Fruit fly (Drosophila melanogaster) whole organism: ENCODE data around the gene CG3902.

Experiments used
- CG8478 ChIP-seq: fragments of >200 bp; optimal IDR thresholded peaks from 2 replicates; lab custom pipeline; 2018; ENCODE audit warnings: inconsistent platforms
- Dll ChIP-seq: fragments of >200 bp; optimal IDR thresholded peaks from 2 replicates; lab custom pipeline; 2017
- EcR ChIP-seq, 2 experiments: fragments of >200 bp; optimal IDR thresholded peaks; 2 replicates each; lab custom pipeline; 2017; ENCODE audit warnings: missing biosample characterization in 2 of 2, missing genetic modification characterization in 2 of 2, missing genetic modification reagents in 2 of 2
- pan ChIP-seq: fragments of >200 bp; optimal IDR thresholded peaks from 2 replicates; lab custom pipeline; 2017
- psq ChIP-seq: fragments of >200 bp; optimal IDR thresholded peaks from 2 replicates; lab custom pipeline; 2017
- usp ChIP-seq: fragments of >200 bp; optimal IDR thresholded peaks from 2 replicates; lab custom pipeline; 2017; ENCODE audit warnings: missing biosample characterization, missing genetic modification characterization, mixed read lengths

dm6 chr3L:18881613-18882012, 16.5 kb downstream of the CG3902 start:
- TF ChIP-seq EcR (GFP tag; optimal IDR thresholded peaks at IDR 0.05; lab: Kevin White, UChicago) (no peak), usp (GFP tag; lab: Kevin White, UChicago) (no peak), CG8478 (no peak), psq (lab: Kevin White, UChicago) (no peak), Dll (lab: Kevin White, UChicago) (no peak), pan (no peak)
